Worm (Caenorhabditis elegans): Measurements from ENCODE around the gene F47G9.6.

ce11 chrV:11321719-11322118 is 7.5 kb upstream of the F47G9.6 start, which contains the start of gene F47G9.4:
- TF ChIP-seq hlh-8 (tag; optimal IDR thresholded peaks at IDR 0.05), result no peak
- TF ChIP-seq K09A11.1 (tag; optimal IDR thresholded peaks at IDR 0.05; ENCODE audit: insufficient read depth), result no peak
- no peak for TF ChIP-seq pag-3 (tag; optimal IDR thresholded peaks at IDR 0.05; ENCODE audit: borderline replicate concordance)
- TF ChIP-seq sdc-2 (tag; optimal IDR thresholded peaks at IDR 0.05), result no peak
- TF ChIP-seq pha-4 (tag; optimal IDR thresholded peaks at IDR 0.05), result no peak
- no peak for TF ChIP-seq C08G9.2 (tag; optimal IDR thresholded peaks at IDR 0.05)
- TF ChIP-seq unc-55 (GFP tag; optimal IDR thresholded peaks at IDR 0.05), result no peak
- TF ChIP-seq lin-11 (tag; optimal IDR thresholded peaks at IDR 0.05), result no peak
- no peak for TF ChIP-seq sox-2 (GFP tag; IDR thresholded peaks at IDR 0.05)
- TF ChIP-seq nhr-232 (tag; optimal IDR thresholded peaks at IDR 0.05), result no peak
- no peak for TF ChIP-seq ztf-16 (tag; optimal IDR thresholded peaks at IDR 0.05)

Data from whole organism, late embryonic.